Worm (Caenorhabditis elegans) whole organism, early embryonic: ENCODE measurements around the gene clec-226.

Experiments used
- B0310.2 ChIP-seq: sonication (generic microtip); optimal IDR thresholded peaks from 2 replicates; lab custom pipeline; 2016; ENCODE audit warnings: mild to moderate bottlenecking, missing genetic modification characterization, missing compliant biosample characterization
- F13C5.2 ChIP-seq: sonication (generic microtip); optimal IDR thresholded peaks from 2 replicates; lab custom pipeline; 2017; ENCODE audit warnings: mild to moderate bottlenecking, missing genetic modification characterization, inconsistent platforms, missing compliant biosample characterization
- ama-1 ChIP-seq: fragments of 150-350 bp; optimal IDR thresholded peaks from 2 replicates; lab custom pipeline; 2014
- ceh-13 ChIP-seq: fragments of 200-800 bp; sonication (Bioruptor generic); optimal IDR thresholded peaks from 2 replicates; lab custom pipeline; 2018; ENCODE audit warnings: mild to moderate bottlenecking, missing genetic modification characterization, missing compliant biosample characterization
- ceh-36 ChIP-seq: sonication (generic microtip); optimal IDR thresholded peaks from 2 replicates; lab custom pipeline; 2016; ENCODE audit warnings: missing genetic modification characterization, inconsistent platforms, missing compliant biosample characterization
- flt-1 ChIP-seq: fragments of 200-800 bp; sonication (Bioruptor generic); IDR thresholded peaks from 2 replicates; pipeline ENCODE4 v1.3.6; 2022; ENCODE audit warnings: missing genetic modification characterization, missing compliant biosample characterization
- hmg-4 ChIP-seq: fragments of 200-800 bp; sonication (Bioruptor generic); optimal IDR thresholded peaks from 2 replicates; lab custom pipeline; 2018; ENCODE audit warnings: mild to moderate bottlenecking, missing genetic modification characterization, missing compliant biosample characterization
- hnd-1 ChIP-seq: sonication (generic microtip); optimal IDR thresholded peaks from 2 replicates; lab custom pipeline; 2016; ENCODE audit warnings: missing genetic modification characterization, missing compliant biosample characterization
- sea-1 ChIP-seq: fragments of 200-800 bp; sonication (Bioruptor generic); conservative IDR thresholded peaks from 2 replicates; pipeline ENCODE4 v1.3.6; 2022; ENCODE audit warnings: missing genetic modification characterization, missing compliant biosample characterization
- tbx-11 ChIP-seq: fragments of 200-800 bp; sonication (Bioruptor generic); IDR thresholded peaks from 2 replicates; pipeline ENCODE4 v1.3.6; 2022; ENCODE audit warnings: missing genetic modification characterization, missing compliant biosample characterization
- tbx-37 ChIP-seq: fragments of 200-800 bp; sonication (Bioruptor generic); conservative IDR thresholded peaks from 2 replicates; pipeline ENCODE4 v1.3.6; 2022; ENCODE audit warnings: missing genetic modification reagents, missing genetic modification characterization, missing compliant biosample characterization

DNA sequence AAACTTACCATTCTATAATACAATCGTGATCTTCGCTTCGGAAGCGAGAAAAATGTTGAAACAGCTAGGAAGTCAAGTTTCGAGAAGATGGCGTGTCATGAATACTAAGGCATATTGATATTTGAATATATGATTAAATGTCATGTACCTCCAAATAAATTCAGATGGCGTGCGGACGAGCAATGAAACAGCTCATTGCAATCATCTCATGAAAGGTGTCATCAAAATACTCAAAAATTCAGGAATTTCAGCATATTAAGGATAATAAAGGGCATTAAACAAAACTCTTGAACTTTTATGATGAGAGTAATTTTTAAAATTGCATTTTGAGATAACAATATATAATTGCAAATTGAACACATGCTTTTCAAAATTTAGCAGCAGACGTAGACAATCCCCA, 31.4 kb upstream of the clec-226 start, which contains the start of gene gcy-32:
- TF ChIP-seq hnd-1 (tag; lab: Kevin White, UChicago) (no peak), ceh-13 (GFP tag; lab: Kevin White, UChicago) (no peak), sea-1 (GFP tag; lab: Robert Waterston, UW) (no peak), ama-1 (lab: Kevin White, UChicago) (no peak), tbx-37 (no peak), flt-1 (GFP tag; lab: Robert Waterston, UW) (no peak), F13C5.2 (tag; lab: Kevin White, UChicago) (no peak), hmg-4 (GFP tag; lab: Kevin White, UChicago) (no peak), ceh-36 (no peak), B0310.2 (tag; lab: Kevin White, UChicago) (no peak), tbx-11 (no peak)
